Fruit fly (Drosophila melanogaster): ENCODE measurements around the gene Pgant4.

Gene Pgant4

dm6 chr2L:3469869-3470268 is 2.5 kb upstream of the Pgant4 start, which contains the start of the genes Pif1 and CG31776 (continued):
- TF ChIP-seq hbn (GFP tag; IDR thresholded peaks at IDR 0.05; ENCODE audit: partially characterized antibody) (peak; percentile 78), Optix (GFP tag; IDR thresholded peaks at IDR 0.05) (no peak), CG32767 (GFP tag; IDR thresholded peaks at IDR 0.05) (no peak), CG4424 (GFP tag; optimal IDR thresholded peaks at IDR 0.05) (no peak), CG6791 (GFP tag; IDR thresholded peaks at IDR 0.05; ENCODE audit: partially characterized antibody) (peak; percentile 92), CG3065 (GFP tag; optimal IDR thresholded peaks at IDR 0.05) (no peak), CG1602 (GFP tag; optimal IDR thresholded peaks at IDR 0.05) (no peak), CG32532 (GFP tag; IDR thresholded peaks at IDR 0.05) (no peak), CG9932 (GFP tag; IDR thresholded peaks at IDR 0.05) (no peak), Dll (GFP tag; IDR thresholded peaks at IDR 0.05; ENCODE audit: partially characterized antibody) (peak; percentile 90), ro (GFP tag; IDR thresholded peaks at IDR 0.05) (no peak), HHEX (GFP tag; optimal IDR thresholded peaks at IDR 0.05) (no peak), Oaz (GFP tag; IDR thresholded peaks at IDR 0.05) (no peak), tin (GFP tag; optimal IDR thresholded peaks at IDR 0.05) (no peak), oc (tag; optimal IDR thresholded peaks at IDR 0.05) (no peak), Pdp1 (GFP tag; optimal IDR thresholded peaks at IDR 0.05) (peak in 1 of 2 experiments; percentile 27), CG12236 (GFP tag; optimal IDR thresholded peaks at IDR 0.05) (no peak), aop (GFP tag; IDR thresholded peaks at IDR 0.05) (no peak), Sin3A (optimal IDR thresholded peaks at IDR 0.05) (peak; percentile 49), CG15479 (GFP tag; optimal IDR thresholded peaks at IDR 0.05) (no peak), CG1233 (GFP tag; optimal IDR thresholded peaks at IDR 0.05) (no peak), CG3407 (GFP tag; optimal IDR thresholded peaks at IDR 0.05) (no peak), CG12299 (tag; optimal IDR thresholded peaks at IDR 0.05) (no peak), CG34422 (GFP tag; IDR thresholded peaks at IDR 0.05) (peak; percentile 19; the same call in 1 of the 3 replicates), vvl (GFP tag; IDR thresholded peaks at IDR 0.05) (no peak), CG16813 (GFP tag; IDR thresholded peaks at IDR 0.05; ENCODE audit: partially characterized antibody) (peak; percentile 89), CG12659 (GFP tag; optimal IDR thresholded peaks at IDR 0.05) (peak; percentile 27), CG17568 (GFP tag; optimal IDR thresholded peaks at IDR 0.05) (no peak), Ets65A (GFP tag) (no peak), stwl (tag; optimal IDR thresholded peaks at IDR 0.05) (peak; percentile 76), CG10147 (GFP tag; optimal IDR thresholded peaks at IDR 0.05) (no peak), toy (GFP tag; IDR thresholded peaks at IDR 0.05) (no peak), ab (GFP tag; optimal IDR thresholded peaks at IDR 0.05) (no peak), Abd-B (GFP tag; optimal IDR thresholded peaks at IDR 0.05) (no peak), Max (GFP tag; optimal IDR thresholded peaks at IDR 0.05) (no peak), CG11696 (GFP tag; IDR thresholded peaks at IDR 0.05) (no peak), CG10267 (tag; optimal IDR thresholded peaks at IDR 0.05) (peak; percentile 53), psq (GFP tag; optimal IDR thresholded peaks at IDR 0.05) (no peak), D (optimal IDR thresholded peaks at IDR 0.05) (no peak), D (GFP tag; optimal IDR thresholded peaks at IDR 0.05) (no peak), CG4707 (GFP tag; optimal IDR thresholded peaks at IDR 0.05) (no peak), CG5953 (GFP tag; IDR thresholded peaks at IDR 0.05) (no peak), CG6854 (GFP tag; optimal IDR thresholded peaks at IDR 0.05) (no peak), Trl (optimal IDR thresholded peaks at IDR 0.05) (no peak), Trl (GFP tag; optimal IDR thresholded peaks at IDR 0.05) (no peak), wor (GFP tag; IDR thresholded peaks at IDR 0.05) (no peak), Drgx (GFP tag; IDR thresholded peaks at IDR 0.05) (no peak), Oli (tag; optimal IDR thresholded peaks at IDR 0.05) (no peak), Mes4 (GFP tag; optimal IDR thresholded peaks at IDR 0.05) (no peak), dpn (GFP tag; optimal IDR thresholded peaks at IDR 0.05) (no peak), trem (tag; optimal IDR thresholded peaks at IDR 0.05) (peak; percentile 83), ERR (GFP tag; optimal IDR thresholded peaks at IDR 0.05) (no peak), Ptx1 (GFP tag; IDR thresholded peaks at IDR 0.05) (no peak)
